Fruit fly (Drosophila melanogaster) whole organism, wandering third instar larva: ENCODE data around the gene Bet3.

Experiments used
- Abd-B ChIP-seq: fragments of >200 bp; optimal IDR thresholded peaks from 2 replicates; lab custom pipeline; 2017; ENCODE audit warnings: missing biosample characterization, missing genetic modification characterization
- Dfd ChIP-seq: fragments of >200 bp; optimal IDR thresholded peaks from 2 replicates; lab custom pipeline; 2017; ENCODE audit warnings: missing biosample characterization, missing genetic modification characterization
- Dif ChIP-seq: fragments of 200-275, 200-300 bp; sonication (Bioruptor generic); optimal IDR thresholded peaks from 2 replicates; lab custom pipeline; 2018; ENCODE audit warnings: missing biosample characterization, missing genetic modification characterization; ENCODE audit not compliant: partially characterized antibody
- Hr83 ChIP-seq: fragments of 200-300 bp; sonication (Bioruptor generic); optimal IDR thresholded peaks from 2 replicates; lab custom pipeline; 2016; ENCODE audit warnings: missing biosample characterization, mild to moderate bottlenecking, missing genetic modification characterization, moderate library complexity; ENCODE audit not compliant: poor library complexity, severe bottlenecking
- dmrt93B ChIP-seq: fragments of 200-800 bp; sonication (Bioruptor generic); optimal IDR thresholded peaks from 2 replicates; lab custom pipeline; 2018; ENCODE audit warnings: missing biosample characterization, mild to moderate bottlenecking, missing genetic modification characterization
- pan ChIP-seq: fragments of >200 bp; optimal IDR thresholded peaks from 2 replicates; lab custom pipeline; 2017

- TF ChIP-seq Dif (no peak), dmrt93B (GFP tag; lab: Kevin White, UChicago) (no peak), Dfd (GFP tag; lab: Kevin White, UChicago) (no peak), pan (lab: Kevin White, UChicago) (no peak), Hr83 (GFP tag; lab: Kevin White, UChicago) (no peak), Abd-B (GFP tag; lab: Kevin White, UChicago) (no peak)
These were observed 44.0 kb downstream of the Bet3 start for dm6 chr3L:9398028-9398427.
